Fruit fly (Drosophila melanogaster) whole organism, embryonic: ENCODE measurements around the gene CG10948.

ENCODE experiments used
- Ada2b ChIP-seq: fragments of 200-800 bp; sonication (Bioruptor generic); IDR thresholded peaks from 2 replicates; pipeline ENCODE4 v1.3.6; 2022; ENCODE audit warnings: missing biosample characterization, missing genetic modification characterization
- Antp ChIP-seq: fragments of 200-800 bp; sonication (Bioruptor generic); optimal IDR thresholded peaks from 3 replicates; lab custom pipeline; 2016; ENCODE audit warnings: missing biosample characterization, missing genetic modification characterization
- Atf6 ChIP-seq: fragments of 200-800 bp; sonication (Bioruptor generic); IDR thresholded peaks from 2 replicates; pipeline ENCODE4 v1.3.6; 2022; ENCODE audit warnings: missing biosample characterization, missing genetic modification characterization
- CG10543 ChIP-seq: fragments of 200-800 bp; sonication (Bioruptor generic); optimal IDR thresholded peaks from 3 replicates; lab custom pipeline; 2017; ENCODE audit warnings: missing biosample characterization, mild to moderate bottlenecking, missing genetic modification characterization, moderate library complexity
- CG11093 ChIP-seq: fragments of 200-800 bp; sonication (Bioruptor generic); IDR thresholded peaks from 3 replicates; pipeline ENCODE4 v1.3.6; 2022; ENCODE audit warnings: missing biosample characterization, missing genetic modification characterization
- CG11695 ChIP-seq: fragments of 200-800 bp; sonication (Bioruptor generic); IDR thresholded peaks from 3 replicates; pipeline ENCODE4 v1.3.6; 2022; ENCODE audit warnings: missing biosample characterization, missing genetic modification characterization
- CG12104 ChIP-seq: fragments of 200-800 bp; sonication (Bioruptor generic); optimal IDR thresholded peaks from 3 replicates; lab custom pipeline; 2016; ENCODE audit warnings: missing biosample characterization, missing genetic modification characterization
- CG1233 ChIP-seq: fragments of 200-800 bp; sonication (Bioruptor generic); optimal IDR thresholded peaks from 4 replicates; lab custom pipeline; 2018; ENCODE audit warnings: missing biosample characterization, mild to moderate bottlenecking, missing genetic modification characterization
- CG13775 ChIP-seq: fragments of 200-800 bp; sonication (Bioruptor generic); optimal IDR thresholded peaks from 3 replicates; lab custom pipeline; 2017; ENCODE audit warnings: missing biosample characterization, mild to moderate bottlenecking, missing genetic modification characterization
- CG14050 ChIP-seq: fragments of 200-800 bp; sonication (Bioruptor generic); IDR thresholded peaks from 3 replicates; pipeline ENCODE4 v1.3.6; 2022; ENCODE audit warnings: missing biosample characterization, missing genetic modification characterization
- CG1529 ChIP-seq: fragments of 200-800 bp; sonication (Bioruptor generic); optimal IDR thresholded peaks from 3 replicates; lab custom pipeline; 2018; ENCODE audit warnings: missing biosample characterization, missing genetic modification characterization
- CG17385 ChIP-seq: fragments of 200-800 bp; sonication (Bioruptor generic); optimal IDR thresholded peaks from 3 replicates; lab custom pipeline; 2018; ENCODE audit warnings: missing biosample characterization, mild to moderate bottlenecking, missing genetic modification characterization
- CG18619 ChIP-seq: fragments of 200-800 bp; sonication (Bioruptor generic); optimal IDR thresholded peaks from 3 replicates; lab custom pipeline; 2017; ENCODE audit warnings: missing biosample characterization, mild to moderate bottlenecking, missing genetic modification characterization
- CG4424 ChIP-seq: fragments of 200-800 bp; sonication (Bioruptor generic); optimal IDR thresholded peaks from 3 replicates; lab custom pipeline; 2016; ENCODE audit warnings: missing biosample characterization, missing genetic modification characterization
- CG4730 ChIP-seq: fragments of 200-800 bp; sonication (Bioruptor generic); IDR thresholded peaks from 2 replicates; pipeline ENCODE4 v1.3.6; 2022; ENCODE audit warnings: missing biosample characterization, missing genetic modification characterization
- CG8388 ChIP-seq: fragments of 200-800 bp; sonication (Bioruptor generic); optimal IDR thresholded peaks from 2 replicates; lab custom pipeline; 2019; ENCODE audit warnings: missing biosample characterization, mild to moderate bottlenecking, missing genetic modification characterization, moderate library complexity
- CG9215 ChIP-seq: fragments of 200-800 bp; sonication (Bioruptor generic); IDR thresholded peaks from 2 replicates; pipeline ENCODE4 v1.3.6; 2022; ENCODE audit warnings: missing biosample characterization, missing genetic modification characterization
- Camta ChIP-seq: fragments of 200-800 bp; sonication (Bioruptor generic); optimal IDR thresholded peaks from 2 replicates; lab custom pipeline; 2016; ENCODE audit warnings: missing biosample characterization, missing genetic modification characterization
- CoRest ChIP-seq: fragments of 200-800 bp; sonication (Bioruptor generic); optimal IDR thresholded peaks from 3 replicates; lab custom pipeline; 2018; ENCODE audit warnings: missing biosample characterization, mild to moderate bottlenecking, missing genetic modification characterization, moderate library complexity
- Deaf1 ChIP-seq: fragments of 200-800 bp; optimal IDR thresholded peaks from 3 replicates; lab custom pipeline; 2019; ENCODE audit warnings: missing biosample characterization, mild to moderate bottlenecking, missing genetic modification characterization, moderate library complexity
- Drgx ChIP-seq: fragments of 200-800 bp; sonication (Bioruptor generic); IDR thresholded peaks from 2 replicates; pipeline ENCODE4 v1.3.6; 2022; ENCODE audit warnings: missing biosample characterization, missing genetic modification characterization
- Elba2 ChIP-seq: fragments of 200-800 bp; sonication (Bioruptor generic); optimal IDR thresholded peaks from 3 replicates; lab custom pipeline; 2016; ENCODE audit warnings: missing biosample characterization, missing genetic modification characterization
- Ets65A ChIP-seq: fragments of 200-800 bp; sonication (Bioruptor generic); peaks from one replicate; lab custom pipeline; 2016; ENCODE audit warnings: missing biosample characterization, missing genetic modification characterization
- H15 ChIP-seq: fragments of 200-800 bp; sonication (Bioruptor generic); IDR thresholded peaks from 3 replicates; pipeline ENCODE4 v1.3.6; 2022; ENCODE audit warnings: missing biosample characterization, missing genetic modification characterization
- HHEX ChIP-seq: fragments of 200-800 bp; sonication (Bioruptor generic); optimal IDR thresholded peaks from 3 replicates; lab custom pipeline; 2017; ENCODE audit warnings: missing biosample characterization, mild to moderate bottlenecking, missing genetic modification characterization, missing genetic modification reagents
- Hmr ChIP-seq: fragments of 200-800 bp; sonication (Bioruptor generic); optimal IDR thresholded peaks from 3 replicates; lab custom pipeline; 2017; ENCODE audit warnings: mild to moderate bottlenecking, missing biosample characterization, missing genetic modification reagents, missing genetic modification characterization
- Hr3 ChIP-seq: fragments of 200-800 bp; sonication (Bioruptor generic); optimal IDR thresholded peaks from 3 replicates; lab custom pipeline; 2016; ENCODE audit warnings: missing biosample characterization, missing genetic modification characterization
- Hr51 ChIP-seq, 2 experiments: fragments of 200-800 bp; sonication (Bioruptor generic); optimal IDR thresholded peaks; 2 replicates in 1 of 2; 3 replicates in 1 of 2; lab custom pipeline; 2016 to 2018; ENCODE audit warnings: missing biosample characterization in 2 of 2, missing genetic modification characterization in 2 of 2, mild to moderate bottlenecking in 1 of 2, moderate library complexity in 1 of 2
- Oli ChIP-seq: fragments of 200-800 bp; sonication (Bioruptor generic); optimal IDR thresholded peaks from 2 replicates; lab custom pipeline; 2018; ENCODE audit warnings: missing biosample characterization, mild to moderate bottlenecking, missing genetic modification characterization, moderate library complexity
- Sox100B ChIP-seq: fragments of 200-800 bp; sonication (Bioruptor generic); optimal IDR thresholded peaks from 3 replicates; lab custom pipeline; 2018; ENCODE audit warnings: missing biosample characterization, mild to moderate bottlenecking, missing genetic modification characterization
- Trl ChIP-seq, 3 experiments: fragments of >200 bp in 2 of 3; fragments of 200-800 bp in 1 of 3; sonication (Bioruptor generic) in 1 of 3; optimal IDR thresholded peaks; 2 replicates in 1 of 3; 3 replicates in 2 of 3; lab custom pipeline; 2016 to 2017; ENCODE audit warnings: missing biosample characterization in 1 of 3, missing genetic modification characterization in 1 of 3
- Xrp1 ChIP-seq: fragments of 200-800 bp; sonication (Bioruptor generic); IDR thresholded peaks from 2 replicates; pipeline ENCODE4 v1.3.6; 2022; ENCODE audit warnings: missing biosample characterization, missing genetic modification characterization
- ash1 ChIP-seq: fragments of 200-800 bp; sonication (Bioruptor generic); optimal IDR thresholded peaks from 2 replicates; lab custom pipeline; 2018; ENCODE audit warnings: missing biosample characterization, mild to moderate bottlenecking, missing genetic modification characterization
- bcd ChIP-seq: fragments of 200-800 bp; sonication (Bioruptor generic); optimal IDR thresholded peaks from 2 replicates; lab custom pipeline; 2017; ENCODE audit warnings: missing biosample characterization, mild to moderate bottlenecking, missing genetic modification characterization
- dmrt11E ChIP-seq: fragments of 200-800 bp; sonication (Bioruptor generic); optimal IDR thresholded peaks from 3 replicates; lab custom pipeline; 2018; ENCODE audit warnings: missing biosample characterization, mild to moderate bottlenecking, missing genetic modification characterization, moderate library complexity
- dpn ChIP-seq, 2 experiments: fragments of 200-800 bp; sonication (Bioruptor generic); optimal IDR thresholded peaks; 3 replicates each; lab custom pipeline; 2016; ENCODE audit warnings: missing biosample characterization in 2 of 2, missing genetic modification characterization in 2 of 2
- esg ChIP-seq: fragments of 200-800 bp; sonication (Bioruptor generic); conservative IDR thresholded peaks from 2 replicates; pipeline ENCODE4 v1.3.6; 2022; ENCODE audit warnings: missing biosample characterization, missing genetic modification characterization
- gem ChIP-seq: fragments of 200-800 bp; sonication (Bioruptor generic); optimal IDR thresholded peaks from 2 replicates; lab custom pipeline; 2019; ENCODE audit warnings: missing biosample characterization, mild to moderate bottlenecking, missing genetic modification characterization, moderate library complexity
- jing ChIP-seq: fragments of 200-800 bp; sonication (Bioruptor generic); optimal IDR thresholded peaks from 2 replicates; lab custom pipeline; 2018; ENCODE audit warnings: missing biosample characterization, mild to moderate bottlenecking, missing genetic modification characterization
- lab ChIP-seq: fragments of 200-800 bp; sonication (Bioruptor generic); optimal IDR thresholded peaks from 3 replicates; lab custom pipeline; 2017; ENCODE audit warnings: missing biosample characterization, missing genetic modification characterization, mild to moderate bottlenecking, moderate library complexity, missing genetic modification reagents
- lmd ChIP-seq: fragments of 200-800 bp; sonication (Bioruptor generic); IDR thresholded peaks from 2 replicates; pipeline ENCODE4 v1.3.6; 2022; ENCODE audit warnings: missing biosample characterization, missing genetic modification characterization
- nau ChIP-seq: fragments of 200-800 bp; sonication (Bioruptor generic); optimal IDR thresholded peaks from 3 replicates; lab custom pipeline; 2017; ENCODE audit warnings: missing biosample characterization, mild to moderate bottlenecking, missing genetic modification characterization, missing genetic modification reagents
- pb ChIP-seq: fragments of 200-800 bp; sonication (Bioruptor generic); optimal IDR thresholded peaks from 3 replicates; lab custom pipeline; 2016; ENCODE audit warnings: missing biosample characterization, missing genetic modification characterization
- phol ChIP-seq: fragments of 200-800 bp; sonication (Bioruptor generic); optimal IDR thresholded peaks from 3 replicates; lab custom pipeline; 2018; ENCODE audit warnings: missing biosample characterization, mild to moderate bottlenecking, missing genetic modification characterization, moderate library complexity
- run ChIP-seq: fragments of 200-800 bp; sonication (Bioruptor generic); optimal IDR thresholded peaks from 3 replicates; lab custom pipeline; 2018; ENCODE audit warnings: missing biosample characterization, mild to moderate bottlenecking, missing genetic modification characterization
- sob ChIP-seq: fragments of 200-800 bp; sonication (Bioruptor generic); IDR thresholded peaks from 2 replicates; pipeline ENCODE4 v1.3.6; 2022; ENCODE audit warnings: missing biosample characterization, missing genetic modification characterization
- tio ChIP-seq: fragments of 200-800 bp; sonication (Bioruptor generic); optimal IDR thresholded peaks from 2 replicates; lab custom pipeline; 2017; ENCODE audit warnings: missing biosample characterization, missing genetic modification characterization, inconsistent platforms
- wdn ChIP-seq: fragments of 200-800 bp; sonication (Bioruptor generic); IDR thresholded peaks from 2 replicates; pipeline ENCODE4 v1.3.6; 2022; ENCODE audit warnings: missing biosample characterization, missing genetic modification characterization
- wor ChIP-seq: fragments of 200-800 bp; sonication (Bioruptor generic); IDR thresholded peaks from 2 replicates; pipeline ENCODE4 v1.3.6; 2022; ENCODE audit warnings: missing biosample characterization, missing genetic modification characterization

CG10948 gene

DNA sequence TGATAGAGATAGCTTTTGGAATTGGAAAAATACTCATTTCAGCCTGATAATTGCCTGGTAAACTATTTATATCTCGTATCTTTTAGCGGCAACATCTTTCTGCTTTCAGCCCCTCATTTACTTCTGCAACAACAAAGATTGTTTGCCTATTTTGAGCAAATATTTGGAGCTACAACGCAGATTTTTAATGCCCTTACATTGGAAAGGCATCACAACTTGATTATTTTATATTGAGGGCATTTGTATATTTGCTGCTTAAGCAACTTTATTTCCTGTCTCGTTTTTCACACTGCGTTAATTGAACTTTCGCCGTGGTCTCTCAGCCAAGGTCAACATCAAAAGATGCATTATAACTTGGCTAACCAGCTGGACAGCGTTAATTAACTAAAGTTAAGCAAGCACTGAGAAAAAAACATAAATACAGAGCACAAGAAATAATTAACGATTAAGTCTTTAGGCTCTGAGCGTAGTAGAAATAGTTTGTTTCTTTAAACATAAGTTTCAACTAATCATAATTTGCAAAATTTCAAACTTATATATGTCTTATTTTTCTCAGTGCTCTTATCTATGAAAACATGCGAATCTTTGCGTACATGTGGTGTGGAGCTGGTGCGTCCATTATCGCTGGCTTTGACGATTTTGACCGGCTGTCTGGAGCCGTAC lies 18.5 kb downstream of the CG10948 start (continued):
- peak; percentile 58 for TF ChIP-seq CoRest (tag; lab: Kevin White, UChicago)
- TF ChIP-seq pb (GFP tag; lab: Kevin White, UChicago), result no peak
- no peak for TF ChIP-seq ash1 (GFP tag; lab: Kevin White, UChicago)
- TF ChIP-seq wor, result 0 out of 2 replicates have a peak, but pooled peaks have one; percentile 27
- TF ChIP-seq phol (tag; lab: Kevin White, UChicago), result peak; percentile 50
- peak; percentile 58 for TF ChIP-seq CG18619 (GFP tag; lab: Kevin White, UChicago)
- TF ChIP-seq CG13775, result peak; percentile 57
- TF ChIP-seq CG8388 (GFP tag; lab: Kevin White, UChicago), result peak; percentile 32
- peak; percentile 42 for TF ChIP-seq CG1529 (GFP tag; lab: Kevin White, UChicago)
- TF ChIP-seq run, result peak; percentile 2
- TF ChIP-seq Xrp1 (GFP tag; lab: Robert Waterston, UW), result peak; percentile 70; the same call in 1 of the 2 replicates
- TF ChIP-seq CG10543 (GFP tag; lab: Kevin White, UChicago), result no peak
- no peak for TF ChIP-seq Deaf1 (tag; lab: Kevin White, UChicago)
- TF ChIP-seq dpn (GFP tag; optimal IDR thresholded peaks at IDR 0.05; lab: Kevin White, UChicago), result peak; percentile 44 to 51
- TF ChIP-seq dmrt11E (tag; lab: Kevin White, UChicago), result peak; percentile 18
- peak; percentile 26 for TF ChIP-seq tio (GFP tag; lab: Kevin White, UChicago)
- TF ChIP-seq lmd (GFP tag; lab: Robert Waterston, UW), result peak; percentile 71
- peak; percentile 14 for TF ChIP-seq HHEX
- peak; percentile 48 for TF ChIP-seq bcd (GFP tag; lab: Kevin White, UChicago)
- TF ChIP-seq CG12104, result no peak
- TF ChIP-seq H15 (GFP tag; lab: Robert Waterston, UW), result 0 out of 3 replicates have a peak, but pooled peaks have one; percentile 42
- TF ChIP-seq Elba2, result no peak
- TF ChIP-seq Camta (GFP tag; lab: Kevin White, UChicago), result peak; percentile 12
- TF ChIP-seq Hmr (GFP tag; lab: Kevin White, UChicago), result peak; percentile 70
- TF ChIP-seq wdn (GFP tag; lab: Robert Waterston, UW), result 0 out of 2 replicates have a peak, but pooled peaks have one; percentile 25
- TF ChIP-seq CG17385 (GFP tag; lab: Kevin White, UChicago), result peak; percentile 33
- TF ChIP-seq gem (tag; lab: Kevin White, UChicago), result peak; percentile 75
- TF ChIP-seq Antp (GFP tag; lab: Kevin White, UChicago), result peak; percentile 37
- TF ChIP-seq CG9215, result no peak
- TF ChIP-seq CG4730 (GFP tag; lab: Robert Waterston, UW), result peak; percentile 16; the same call in 1 of the 2 replicates
- TF ChIP-seq Oli, result peak; percentile 62
- TF ChIP-seq CG1233 (GFP tag; lab: Kevin White, UChicago), result peak; percentile 45
- TF ChIP-seq Sox100B (GFP tag; lab: Kevin White, UChicago), result no peak
- peak; percentile 42; the same call in 2 of the 3 replicates for TF ChIP-seq CG11695
- 0 out of 3 replicates have a peak, but pooled peaks have one; percentile 34 for TF ChIP-seq CG14050 (GFP tag; lab: Robert Waterston, UW)
- peak; percentile 35 for TF ChIP-seq lab
- peak; percentile 76 for TF ChIP-seq Ets65A (GFP tag; lab: Kevin White, UChicago)
- peak in 1 of 2 experiments; percentile 79 for TF ChIP-seq Hr51 (GFP tag; optimal IDR thresholded peaks at IDR 0.05; lab: Kevin White, UChicago)
- no peak for TF ChIP-seq Atf6
- peak; percentile 34; the same call in 1 of the 2 replicates for TF ChIP-seq sob (GFP tag; lab: Robert Waterston, UW)
- TF ChIP-seq CG11093 (GFP tag; lab: Robert Waterston, UW), result 0 out of 3 replicates have a peak, but pooled peaks have one; percentile 23
- TF ChIP-seq nau (GFP tag; lab: Kevin White, UChicago), result peak; percentile 44
- TF ChIP-seq Hr3, result peak; percentile 48
- peak; percentile 66 for TF ChIP-seq Ada2b (GFP tag; lab: Robert Waterston, UW)
- TF ChIP-seq esg, result peak; percentile 27; the same call in 1 of the 2 replicates
- TF ChIP-seq Drgx (GFP tag; lab: Robert Waterston, UW), result peak; percentile 70
- no peak for TF ChIP-seq Trl (optimal IDR thresholded peaks at IDR 0.05; lab: Kevin White, UChicago)
- peak; percentile 58 for TF ChIP-seq Trl (GFP tag; optimal IDR thresholded peaks at IDR 0.05; lab: Kevin White, UChicago)
- TF ChIP-seq jing, result peak; percentile 8
- peak; percentile 26 for TF ChIP-seq CG4424 (GFP tag; lab: Kevin White, UChicago)
